Worm (Caenorhabditis elegans): Measurements from ENCODE around the gene T21D12.14.

DNA sequence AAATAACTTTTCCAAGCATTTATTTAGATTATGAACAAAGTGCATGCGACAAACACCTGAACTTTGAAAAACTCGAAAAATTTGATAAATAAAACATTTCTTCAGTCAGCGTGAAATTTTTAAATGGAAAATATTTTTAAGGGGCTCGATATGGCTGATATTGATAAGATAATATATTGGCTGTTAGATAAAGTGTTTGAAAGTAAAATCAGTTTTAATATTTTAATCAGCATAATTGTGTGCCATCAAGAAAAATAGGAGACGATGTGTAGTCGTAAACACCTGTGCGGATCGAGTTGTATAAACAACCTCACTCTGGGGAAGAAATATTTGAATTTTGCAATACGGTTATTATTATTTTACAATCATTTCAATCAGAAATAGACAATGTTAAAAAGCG lies 31.7 kb upstream of the T21D12.14 start:
- no peak for TF ChIP-seq unc-39 (tag; optimal IDR thresholded peaks at IDR 0.05)
- no peak for TF ChIP-seq nhr-28 (tag; optimal IDR thresholded peaks at IDR 0.05)
- no peak for TF ChIP-seq jun-1 (tag; optimal IDR thresholded peaks at IDR 0.05)
